Worm (Caenorhabditis elegans) whole organism, early embryonic: ENCODE measurements around the gene ent-3.

Source experiments
- aly-1 ChIP-seq: sonication (generic microtip); optimal IDR thresholded peaks from 2 replicates; lab custom pipeline; 2016; ENCODE audit warnings: missing genetic modification characterization, missing compliant biosample characterization
- ama-1 ChIP-seq: fragments of 150-350 bp; optimal IDR thresholded peaks from 2 replicates; lab custom pipeline; 2014
- flt-1 ChIP-seq: fragments of 200-800 bp; sonication (Bioruptor generic); IDR thresholded peaks from 2 replicates; pipeline ENCODE4 v1.3.6; 2022; ENCODE audit warnings: missing genetic modification characterization, missing compliant biosample characterization
- hmbx-1 ChIP-seq: sonication (generic microtip); optimal IDR thresholded peaks from 2 replicates; lab custom pipeline; 2016; ENCODE audit warnings: mild to moderate bottlenecking, missing genetic modification characterization, missing compliant biosample characterization
- hmg-4 ChIP-seq: fragments of 200-800 bp; sonication (Bioruptor generic); optimal IDR thresholded peaks from 2 replicates; lab custom pipeline; 2018; ENCODE audit warnings: mild to moderate bottlenecking, missing genetic modification characterization, missing compliant biosample characterization
- pes-1 ChIP-seq: fragments of 200-800 bp; sonication (Bioruptor generic); IDR thresholded peaks from 2 replicates; pipeline ENCODE4 v1.3.6; 2022; ENCODE audit warnings: missing genetic modification reagents, missing genetic modification characterization, missing compliant biosample characterization

ce11 chrV:14185438-14185837 lies 50.4 kb downstream of the ent-3 start, which contains the start of the genes trm-1 and ints-2:
- no peak for TF ChIP-seq hmbx-1
- TF ChIP-seq hmg-4, result no peak
- no peak for TF ChIP-seq flt-1
- TF ChIP-seq ama-1 (lab: Kevin White, UChicago), result no peak
- TF ChIP-seq aly-1 (tag; lab: Kevin White, UChicago), result no peak
- no peak for TF ChIP-seq pes-1 (GFP tag; lab: Robert Waterston, UW)
